Worm (Caenorhabditis elegans): ENCODE results near the gene Y43D4A.1.

Gene Y43D4A.1

ce11 chrIV:16709713-16710112 is 33.9 kb upstream of the Y43D4A.1 start:
- TF ChIP-seq pqm-1 (tag; optimal IDR thresholded peaks at IDR 0.05) (no peak), ceh-22 (tag; optimal IDR thresholded peaks at IDR 0.05) (no peak), nhr-11 (tag; optimal IDR thresholded peaks at IDR 0.05) (no peak), dmd-4 (tag; optimal IDR thresholded peaks at IDR 0.05; ENCODE audit: borderline replicate concordance) (no peak), lin-11 (tag; optimal IDR thresholded peaks at IDR 0.05) (no peak), sox-4 (tag; optimal IDR thresholded peaks at IDR 0.05) (no peak), pha-2 (tag; optimal IDR thresholded peaks at IDR 0.05) (no peak), nfya-1 (tag; optimal IDR thresholded peaks at IDR 0.05) (no peak), ceh-9 (tag; optimal IDR thresholded peaks at IDR 0.05) (no peak), dve-1 (tag; optimal IDR thresholded peaks at IDR 0.05) (no peak), syd-9 (tag; optimal IDR thresholded peaks at IDR 0.05) (no peak), che-1 (tag; optimal IDR thresholded peaks at IDR 0.05) (no peak), ceh-34 (tag; optimal IDR thresholded peaks at IDR 0.05) (no peak)

- TF ChIP-seq mec-3 (tag; optimal IDR thresholded peaks at IDR 0.05; ENCODE audit: borderline replicate concordance) = no peak
- TF ChIP-seq K02D7.2 (tag; optimal IDR thresholded peaks at IDR 0.05) = no peak
- TF ChIP-seq pros-1 (tag; optimal IDR thresholded peaks at IDR 0.05) = no peak
- no peak for TF ChIP-seq odd-2 (tag; optimal IDR thresholded peaks at IDR 0.05)
- TF ChIP-seq ref-2 (tag; optimal IDR thresholded peaks at IDR 0.05) = no peak
- TF ChIP-seq ceh-34 (tag; optimal IDR thresholded peaks at IDR 0.05) = no peak
- no peak for TF ChIP-seq hlh-6 (tag; optimal IDR thresholded peaks at IDR 0.05)
These were observed 33.3 kb upstream of the Y43D4A.1 start for ce11 chrIV:16710312-16710711.

ce11 chrIV:16718651-16719050 is 25.0 kb upstream of the Y43D4A.1 start:
- TF ChIP-seq Y22D7AL.16 (tag; optimal IDR thresholded peaks at IDR 0.05) (no peak), ceh-2 (tag; optimal IDR thresholded peaks at IDR 0.05) (no peak), ceh-34 (tag; optimal IDR thresholded peaks at IDR 0.05) (no peak), pros-1 (tag; optimal IDR thresholded peaks at IDR 0.05) (no peak), ceh-22 (tag; optimal IDR thresholded peaks at IDR 0.05) (no peak), dmd-4 (tag; optimal IDR thresholded peaks at IDR 0.05; ENCODE audit: borderline replicate concordance) (no peak), ets-4 (tag; optimal IDR thresholded peaks at IDR 0.05) (no peak), ceh-9 (tag; optimal IDR thresholded peaks at IDR 0.05) (no peak), mec-3 (tag; optimal IDR thresholded peaks at IDR 0.05; ENCODE audit: borderline replicate concordance) (no peak), ceh-14 (tag; optimal IDR thresholded peaks at IDR 0.05) (no peak), npax-4 (tag; optimal IDR thresholded peaks at IDR 0.05) (no peak), ztf-16 (tag; optimal IDR thresholded peaks at IDR 0.05) (no peak), T23F11.4 (GFP tag; optimal IDR thresholded peaks at IDR 0.05) (no peak), gmeb-2 (tag; optimal IDR thresholded peaks at IDR 0.05) (no peak)

- no peak for TF ChIP-seq K09A11.1 (tag; optimal IDR thresholded peaks at IDR 0.05; ENCODE audit: insufficient read depth)
- no peak for TF ChIP-seq hlh-15 (tag; optimal IDR thresholded peaks at IDR 0.05)
- TF ChIP-seq ahr-1 (tag; optimal IDR thresholded peaks at IDR 0.05) = no peak
- TF ChIP-seq T23F11.4 (GFP tag; optimal IDR thresholded peaks at IDR 0.05) = no peak
- no peak for TF ChIP-seq gmeb-2 (tag; optimal IDR thresholded peaks at IDR 0.05)
These were observed 23.2 kb upstream of the Y43D4A.1 start, which contains the start of gene Y51H4A.22 for ce11 chrIV:16720412-16720811. TSS of gene Y51H4A.22 (plus strand) at chrIV:16720712.

- TF ChIP-seq unc-42 (tag; optimal IDR thresholded peaks at IDR 0.05) = no peak
- no peak for TF ChIP-seq unc-3 (GFP tag; conservative IDR thresholded peaks at IDR 0.05)
- TF ChIP-seq unc-3 (tag; optimal IDR thresholded peaks at IDR 0.05) = no peak
These were observed 21.5 kb upstream of the Y43D4A.1 start for ce11 chrIV:16722000-16722607.
